Worm (Caenorhabditis elegans): Measurements from ENCODE around the gene fbxa-82.

DNA sequence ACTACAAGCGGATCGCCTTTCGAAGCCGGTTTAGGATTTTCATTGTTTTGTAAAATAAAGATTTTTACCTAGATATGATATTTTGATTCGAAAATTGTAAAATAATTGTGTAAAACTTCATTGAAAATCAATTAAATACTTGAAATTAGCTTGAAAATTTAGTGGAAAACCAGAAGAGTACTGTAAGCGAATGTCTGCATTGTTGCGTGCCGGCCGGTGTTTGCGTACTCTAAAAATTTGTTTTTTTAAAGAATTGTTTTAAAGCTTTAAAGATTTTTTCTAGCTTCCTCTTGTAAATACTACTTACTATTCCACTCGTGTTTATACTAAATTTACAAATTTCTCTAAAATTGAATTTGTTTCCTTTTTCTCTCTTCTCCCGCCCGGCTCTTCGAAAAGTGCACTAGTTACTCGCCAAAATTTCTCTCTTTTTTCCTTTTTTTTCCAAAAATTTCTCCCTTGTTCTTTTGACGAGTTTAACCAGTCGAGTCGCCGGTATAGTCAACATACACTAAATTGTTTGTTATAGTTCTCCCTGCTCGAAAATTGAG lies 17.2 kb upstream of the fbxa-82 start:
- TF ChIP-seq nhr-76 (tag; optimal IDR thresholded peaks at IDR 0.05) = no peak
- TF ChIP-seq ztf-11 (tag; optimal IDR thresholded peaks at IDR 0.05) = no peak
- TF ChIP-seq lin-32 (GFP tag; optimal IDR thresholded peaks at IDR 0.05) = no peak
- TF ChIP-seq unc-62 (GFP tag; optimal IDR thresholded peaks at IDR 0.05) = no peak

Data from whole organism, mixed stage, embryonic.